Worm (Caenorhabditis elegans) whole organism, early embryonic: Measurements from ENCODE around the gene ule-4.

Experiments
- ama-1 ChIP-seq: fragments of 150-350 bp; optimal IDR thresholded peaks from 2 replicates; lab custom pipeline; 2014
- ceh-36 ChIP-seq: sonication (generic microtip); optimal IDR thresholded peaks from 2 replicates; lab custom pipeline; 2016; ENCODE audit warnings: missing genetic modification characterization, inconsistent platforms, missing compliant biosample characterization
- flt-1 ChIP-seq: fragments of 200-800 bp; sonication (Bioruptor generic); IDR thresholded peaks from 2 replicates; pipeline ENCODE4 v1.3.6; 2022; ENCODE audit warnings: missing genetic modification characterization, missing compliant biosample characterization
- hnd-1 ChIP-seq: sonication (generic microtip); optimal IDR thresholded peaks from 2 replicates; lab custom pipeline; 2016; ENCODE audit warnings: missing genetic modification characterization, missing compliant biosample characterization
- scrt-1 ChIP-seq: fragments of 200-800 bp; sonication (Bioruptor generic); IDR thresholded peaks from 2 replicates; pipeline ENCODE4 v1.3.6; 2022; ENCODE audit warnings: missing genetic modification characterization, missing compliant biosample characterization
- tra-4 ChIP-seq: sonication (generic microtip); optimal IDR thresholded peaks from 2 replicates; lab custom pipeline; 2017; ENCODE audit warnings: missing genetic modification characterization, missing compliant biosample characterization

DNA sequence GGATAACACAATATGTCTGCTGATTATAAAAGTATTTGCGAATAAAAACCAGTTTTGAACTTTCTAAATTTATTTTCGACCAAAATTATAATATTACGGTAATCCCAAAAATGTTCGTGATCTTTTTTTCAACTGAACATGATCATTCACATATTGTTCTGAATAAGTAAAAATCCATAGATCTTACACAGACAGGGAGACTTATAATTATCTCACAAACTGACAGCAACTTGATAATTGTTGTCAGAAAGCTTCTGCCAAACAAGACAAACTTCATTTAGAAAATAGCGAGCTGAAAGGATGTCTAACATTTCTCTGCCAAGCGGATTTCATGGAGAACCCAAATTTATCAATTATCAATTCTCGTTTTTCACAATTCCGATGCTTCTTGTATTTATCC, 21.0 kb downstream of the ule-4 start, which contains the start of gene sru-21:
- no peak for TF ChIP-seq flt-1 (GFP tag; lab: Robert Waterston, UW)
- TF ChIP-seq tra-4 (tag; lab: Kevin White, UChicago): no peak
- no peak for TF ChIP-seq ceh-36 (tag; lab: Kevin White, UChicago)
- no peak for TF ChIP-seq hnd-1 (tag; lab: Kevin White, UChicago)
- no peak for TF ChIP-seq ama-1
- TF ChIP-seq scrt-1 (GFP tag; lab: Robert Waterston, UW): no peak
